Worm (Caenorhabditis elegans) whole organism, L3 larva: ENCODE measurements around the gene F47B8.8.

Source experiments
- R02D3.7 ChIP-seq: fragments of 150-350 bp; optimal IDR thresholded peaks from 2 replicates; lab custom pipeline; 2014; ENCODE audit warnings: missing biosample characterization, missing genetic modification characterization
- ZK546.5 ChIP-seq: sonication (generic microtip); optimal IDR thresholded peaks from 2 replicates; lab custom pipeline; 2017; ENCODE audit warnings: missing biosample characterization, missing genetic modification characterization
- aly-2 ChIP-seq: fragments of 150-350 bp; optimal IDR thresholded peaks from 2 replicates; lab custom pipeline; 2014; ENCODE audit warnings: missing biosample characterization, missing genetic modification characterization
- ama-1 ChIP-seq: fragments of 150-350 bp; optimal IDR thresholded peaks from 2 replicates; lab custom pipeline; 2018
- ceh-16 ChIP-seq: sonication (generic microtip); optimal IDR thresholded peaks from 2 replicates; lab custom pipeline; 2017; ENCODE audit warnings: missing biosample characterization, missing genetic modification characterization
- ceh-28 ChIP-seq: fragments of 150-350 bp; optimal IDR thresholded peaks from 2 replicates; lab custom pipeline; 2014; ENCODE audit warnings: missing biosample characterization, missing genetic modification reagents, missing genetic modification characterization
- ceh-82 ChIP-seq: fragments of 150-350 bp; optimal IDR thresholded peaks from 2 replicates; lab custom pipeline; 2014; ENCODE audit warnings: missing biosample characterization, missing genetic modification characterization
- ceh-9 ChIP-seq: sonication (generic microtip); optimal IDR thresholded peaks from 2 replicates; lab custom pipeline; 2018; ENCODE audit warnings: missing biosample characterization, missing genetic modification characterization
- daf-12 ChIP-seq: fragments of 150-350 bp; optimal IDR thresholded peaks from 2 replicates; lab custom pipeline; 2014; ENCODE audit warnings: missing biosample characterization, missing genetic modification reagents, missing genetic modification characterization
- egl-27 ChIP-seq: sonication (generic microtip); optimal IDR thresholded peaks from 4 replicates; lab custom pipeline; 2017; ENCODE audit warnings: missing biosample characterization, missing genetic modification reagents, missing genetic modification characterization
- egl-5 ChIP-seq: fragments of 150-350 bp; optimal IDR thresholded peaks from 2 replicates; lab custom pipeline; 2017; ENCODE audit warnings: missing biosample characterization, missing genetic modification reagents, missing genetic modification characterization, inconsistent platforms
- elt-1 ChIP-seq: fragments of 150-350 bp; optimal IDR thresholded peaks from 2 replicates; lab custom pipeline; 2014; ENCODE audit warnings: missing biosample characterization, missing genetic modification characterization
- elt-2 ChIP-seq: sonication (generic microtip); optimal IDR thresholded peaks from 2 replicates; lab custom pipeline; 2016; ENCODE audit warnings: missing genetic modification reagents, mild to moderate bottlenecking, missing genetic modification characterization, missing compliant biosample characterization
- elt-3 ChIP-seq, 3 experiments: fragments of 150-350 bp in 1 of 3; sonication (generic microtip) in 2 of 3; optimal IDR thresholded peaks; 2 replicates in 2 of 3; 4 replicates in 1 of 3; lab custom pipeline; 2014 to 2017; ENCODE audit warnings: missing biosample characterization in 3 of 3, missing genetic modification characterization in 3 of 3
- eor-1 ChIP-seq, 2 experiments: fragments of 150-350 bp; optimal IDR thresholded peaks; 2 replicates each; lab custom pipeline; 2014 to 2018; ENCODE audit warnings: missing biosample characterization in 2 of 2, missing genetic modification characterization in 2 of 2
- fkh-10 ChIP-seq: sonication (generic microtip); optimal IDR thresholded peaks from 2 replicates; lab custom pipeline; 2017; ENCODE audit warnings: missing biosample characterization, missing genetic modification reagents, missing genetic modification characterization
- fkh-2 ChIP-seq: fragments of 150-350 bp; optimal IDR thresholded peaks from 2 replicates; lab custom pipeline; 2014; ENCODE audit warnings: missing biosample characterization, missing genetic modification reagents, missing genetic modification characterization
- fos-1 ChIP-seq: fragments of 150-350 bp; optimal IDR thresholded peaks from 2 replicates; lab custom pipeline; 2014; ENCODE audit warnings: missing biosample characterization, missing genetic modification characterization
- hmg-11 ChIP-seq: sonication (generic microtip); optimal IDR thresholded peaks from 2 replicates; lab custom pipeline; 2016; ENCODE audit warnings: missing genetic modification characterization, missing compliant biosample characterization
- jun-1 ChIP-seq: fragments of 150-350 bp; optimal IDR thresholded peaks from 2 replicates; lab custom pipeline; 2014; ENCODE audit warnings: missing biosample characterization, missing genetic modification reagents, missing genetic modification characterization
- lin-15B ChIP-seq: fragments of 150-350 bp; optimal IDR thresholded peaks from 2 replicates; lab custom pipeline; 2014; ENCODE audit warnings: missing biosample characterization, missing genetic modification characterization
- lin-39 ChIP-seq: fragments of 150-350 bp; optimal IDR thresholded peaks from 2 replicates; lab custom pipeline; 2018; ENCODE audit warnings: missing biosample characterization, missing genetic modification reagents, missing genetic modification characterization
- lsy-12 ChIP-seq: sonication (generic microtip); optimal IDR thresholded peaks from 2 replicates; lab custom pipeline; 2016; ENCODE audit warnings: mild to moderate bottlenecking, missing genetic modification characterization, missing compliant biosample characterization
- mdl-1 ChIP-seq: fragments of 150-350 bp; optimal IDR thresholded peaks from 2 replicates; lab custom pipeline; 2014; ENCODE audit warnings: missing biosample characterization, missing genetic modification characterization
- mml-1 ChIP-seq: fragments of 150-350 bp; sonication (generic microtip); optimal IDR thresholded peaks from 3 replicates; lab custom pipeline; 2014; ENCODE audit warnings: missing biosample characterization, missing genetic modification characterization
- nfya-1 ChIP-seq: sonication (generic microtip); optimal IDR thresholded peaks from 2 replicates; lab custom pipeline; 2017; ENCODE audit warnings: missing genetic modification characterization, mild to moderate bottlenecking, missing compliant biosample characterization, antibody characterized with exemption, moderate library complexity; ENCODE audit not compliant: insufficient read depth
- nhr-11 ChIP-seq: fragments of 150-350 bp; optimal IDR thresholded peaks from 2 replicates; lab custom pipeline; 2014; ENCODE audit warnings: missing biosample characterization, missing genetic modification characterization
- nhr-12 ChIP-seq: fragments of 150-350 bp; optimal IDR thresholded peaks from 2 replicates; lab custom pipeline; 2014; ENCODE audit warnings: missing biosample characterization, missing genetic modification characterization
- nhr-23 ChIP-seq: fragments of 150-350 bp; optimal IDR thresholded peaks from 2 replicates; lab custom pipeline; 2014; ENCODE audit warnings: missing biosample characterization, missing genetic modification reagents, missing genetic modification characterization
- nhr-237 ChIP-seq: fragments of 150-350 bp; optimal IDR thresholded peaks from 2 replicates; lab custom pipeline; 2014; ENCODE audit warnings: missing biosample characterization, missing genetic modification characterization
- nhr-25 ChIP-seq: sonication (generic microtip); optimal IDR thresholded peaks from 2 replicates; lab custom pipeline; 2017; ENCODE audit warnings: missing biosample characterization, missing genetic modification characterization
- nhr-28 ChIP-seq: fragments of 150-350 bp; optimal IDR thresholded peaks from 2 replicates; lab custom pipeline; 2014; ENCODE audit warnings: missing biosample characterization, missing genetic modification characterization
- nhr-43 ChIP-seq: sonication (generic microtip); optimal IDR thresholded peaks from 2 replicates; lab custom pipeline; 2016; ENCODE audit warnings: mild to moderate bottlenecking, missing genetic modification characterization, missing compliant biosample characterization; ENCODE audit not compliant: poor library complexity, severe bottlenecking
- nhr-67 ChIP-seq: fragments of 150-350 bp; optimal IDR thresholded peaks from 2 replicates; lab custom pipeline; 2014; ENCODE audit warnings: missing biosample characterization, missing genetic modification characterization
- nhr-76 ChIP-seq: fragments of 150-350 bp; sonication (generic microtip); optimal IDR thresholded peaks from 5 replicates; lab custom pipeline; 2014; ENCODE audit warnings: missing biosample characterization, missing genetic modification characterization
- nhr-77 ChIP-seq: fragments of 150-350 bp; optimal IDR thresholded peaks from 2 replicates; lab custom pipeline; 2014; ENCODE audit warnings: missing biosample characterization, missing genetic modification characterization
- pha-4 ChIP-seq: fragments of 150-350 bp; optimal IDR thresholded peaks from 2 replicates; lab custom pipeline; 2014; ENCODE audit warnings: missing biosample characterization, missing genetic modification reagents, missing genetic modification characterization
- pqm-1 ChIP-seq: fragments of 150-350 bp; optimal IDR thresholded peaks from 2 replicates; lab custom pipeline; 2017; ENCODE audit warnings: missing biosample characterization, missing genetic modification characterization, inconsistent platforms
- sea-2 ChIP-seq: fragments of 150-350 bp; sonication (generic microtip); optimal IDR thresholded peaks from 4 replicates; lab custom pipeline; 2014; ENCODE audit warnings: missing biosample characterization, missing genetic modification reagents, missing genetic modification characterization
- skn-1 ChIP-seq: fragments of 150-350 bp; optimal IDR thresholded peaks from 2 replicates; lab custom pipeline; 2014; ENCODE audit warnings: missing biosample characterization, missing genetic modification characterization
- snpc-4 ChIP-seq: fragments of 150-350 bp; optimal IDR thresholded peaks from 2 replicates; lab custom pipeline; 2014; ENCODE audit warnings: missing biosample characterization, missing genetic modification characterization
- tbx-2 ChIP-seq: sonication (generic microtip); optimal IDR thresholded peaks from 2 replicates; lab custom pipeline; 2016; ENCODE audit warnings: mild to moderate bottlenecking, missing genetic modification characterization, missing compliant biosample characterization
- unc-39 ChIP-seq: sonication (generic microtip); optimal IDR thresholded peaks from 4 replicates; lab custom pipeline; 2017; ENCODE audit warnings: missing biosample characterization, missing genetic modification characterization
- unc-62 ChIP-seq: fragments of 150-350 bp; sonication (generic microtip); optimal IDR thresholded peaks from 4 replicates; lab custom pipeline; 2014; ENCODE audit warnings: missing biosample characterization, missing genetic modification reagents, missing genetic modification characterization
- zag-1 ChIP-seq: fragments of 150-350 bp; optimal IDR thresholded peaks from 2 replicates; lab custom pipeline; 2014; ENCODE audit warnings: missing biosample characterization, missing genetic modification characterization
- ztf-11 ChIP-seq: fragments of 150-350 bp; optimal IDR thresholded peaks from 2 replicates; lab custom pipeline; 2014; ENCODE audit warnings: missing biosample characterization, missing genetic modification characterization
- ztf-4 ChIP-seq: fragments of 150-350 bp; optimal IDR thresholded peaks from 2 replicates; lab custom pipeline; 2014; ENCODE audit warnings: missing biosample characterization, missing genetic modification characterization

F47B8.8 gene

DNA sequence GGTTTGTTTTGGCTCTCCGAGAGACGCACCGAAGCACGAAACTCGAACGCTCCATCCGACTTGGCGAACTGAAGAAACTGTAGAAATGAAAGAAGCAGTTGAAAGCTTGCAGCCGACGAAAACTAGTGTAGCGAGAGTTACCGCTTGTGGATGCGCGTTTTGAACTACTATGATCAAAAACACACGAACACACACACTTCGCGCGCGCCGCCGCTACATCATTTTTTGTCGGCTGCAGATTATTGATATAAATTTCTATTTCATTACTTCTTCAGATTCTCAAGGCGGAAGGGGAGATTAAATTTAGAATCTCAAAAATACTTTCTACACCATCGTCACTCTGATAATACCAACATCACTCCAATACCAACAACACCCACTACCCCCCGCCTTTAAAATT is 30.4 kb downstream of the F47B8.8 start:
- TF ChIP-seq nfya-1 = no peak
- TF ChIP-seq sea-2 (GFP tag; lab: Kevin White, UChicago) = no peak
- no peak for TF ChIP-seq pha-4 (tag; lab: Kevin White, UChicago)
- TF ChIP-seq daf-12 (tag; lab: Kevin White, UChicago) = no peak

DNA sequence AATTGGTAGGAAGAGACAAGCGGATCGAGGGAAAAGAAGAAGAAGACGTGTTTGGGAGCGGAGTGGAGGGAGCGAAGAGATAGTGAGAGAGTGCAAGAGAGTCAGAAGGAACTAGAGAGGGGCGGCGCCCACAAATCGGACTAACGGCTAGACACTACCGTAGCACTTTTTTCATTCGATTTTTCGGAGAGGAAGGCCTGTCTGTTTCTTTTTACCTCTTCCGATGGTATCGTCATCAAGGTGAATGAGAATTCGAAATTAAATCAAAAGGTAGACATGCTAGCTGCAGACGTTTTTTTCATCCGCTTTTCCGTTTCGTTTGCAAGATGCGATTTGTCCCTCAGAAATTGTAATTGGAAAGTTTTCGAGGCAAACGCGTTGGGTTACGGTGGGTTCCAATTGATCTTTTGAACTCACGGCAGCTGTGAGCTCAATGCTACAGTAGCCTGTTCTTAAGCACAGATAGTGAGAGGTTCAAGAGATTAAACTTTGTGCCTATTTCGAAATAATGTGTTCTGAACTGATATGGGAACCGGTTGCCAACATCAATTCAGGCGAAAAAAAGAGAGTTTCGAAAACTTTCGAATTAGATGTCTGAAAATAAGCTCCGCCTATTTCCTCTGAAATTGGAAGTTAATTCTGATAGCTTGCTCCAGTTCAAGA is 33.2 kb downstream of the F47B8.8 start:
- TF ChIP-seq elt-2 (tag; lab: Kevin White, UChicago) = no peak
- no peak for TF ChIP-seq R02D3.7 (tag; lab: Kevin White, UChicago)
- TF ChIP-seq nhr-237 (tag; lab: Kevin White, UChicago) = no peak
- TF ChIP-seq aly-2 (tag; lab: Kevin White, UChicago) = no peak
- no peak for TF ChIP-seq mdl-1 (tag; lab: Kevin White, UChicago)
- no peak for TF ChIP-seq jun-1 (tag; lab: Kevin White, UChicago)
- no peak for TF ChIP-seq unc-39
- TF ChIP-seq lin-15B (tag; lab: Kevin White, UChicago) = no peak
- TF ChIP-seq nhr-76 (tag; lab: Kevin White, UChicago) = no peak
- TF ChIP-seq nhr-25 (tag; lab: Kevin White, UChicago) = peak; percentile 88
- no peak for TF ChIP-seq pha-4 (tag; lab: Kevin White, UChicago)
- TF ChIP-seq skn-1 = no peak
- TF ChIP-seq ceh-16 (tag; lab: Kevin White, UChicago) = no peak
- no peak for TF ChIP-seq ceh-9 (tag; lab: Kevin White, UChicago)
- no peak for TF ChIP-seq eor-1 (tag; optimal IDR thresholded peaks at IDR 0.05; lab: Kevin White, UChicago)
- no peak for TF ChIP-seq fkh-10 (GFP tag; lab: Kevin White, UChicago)
- TF ChIP-seq nhr-43 = peak; percentile 46
- TF ChIP-seq elt-1 = no peak
- no peak for TF ChIP-seq nhr-67 (tag; lab: Kevin White, UChicago)
- TF ChIP-seq nhr-11 (tag; lab: Kevin White, UChicago) = no peak
- TF ChIP-seq ztf-4 (tag; lab: Kevin White, UChicago) = no peak
- no peak for TF ChIP-seq daf-12 (tag; lab: Kevin White, UChicago)
- no peak for TF ChIP-seq nhr-28 (tag; lab: Kevin White, UChicago)
- no peak for TF ChIP-seq fkh-2 (tag; lab: Kevin White, UChicago)
- TF ChIP-seq pqm-1 (tag; lab: Kevin White, UChicago) = no peak
- TF ChIP-seq ceh-82 (tag; lab: Kevin White, UChicago) = no peak
- no peak for TF ChIP-seq unc-62 (GFP tag; lab: Kevin White, UChicago)
- no peak for TF ChIP-seq sea-2 (GFP tag; lab: Kevin White, UChicago)
- TF ChIP-seq tbx-2 (tag; lab: Kevin White, UChicago) = no peak
- no peak for TF ChIP-seq nhr-12 (tag; lab: Kevin White, UChicago)
- TF ChIP-seq nhr-23 (tag; lab: Kevin White, UChicago) = peak; percentile 14
- no peak for TF ChIP-seq elt-3 (tag; optimal IDR thresholded peaks at IDR 0.05; lab: Kevin White, UChicago)
- TF ChIP-seq nhr-77 (tag; lab: Kevin White, UChicago) = no peak
- TF ChIP-seq ZK546.5 (tag; lab: Kevin White, UChicago) = no peak
- no peak for TF ChIP-seq ceh-28 (tag; lab: Kevin White, UChicago)
- peak; percentile 66 for TF ChIP-seq hmg-11 (tag; lab: Kevin White, UChicago)
- peak; percentile 29 for TF ChIP-seq lsy-12 (tag; lab: Kevin White, UChicago)
- TF ChIP-seq ztf-11 = peak; percentile 33
- TF ChIP-seq egl-5 = no peak
- TF ChIP-seq zag-1 (tag; lab: Kevin White, UChicago) = no peak
- TF ChIP-seq egl-27 (tag; lab: Kevin White, UChicago) = no peak
- no peak for TF ChIP-seq fos-1 (tag; lab: Kevin White, UChicago)
- TF ChIP-seq nfya-1 = peak; percentile 100
- TF ChIP-seq lin-39 (tag; lab: Kevin White, UChicago) = peak; percentile 47
- TF ChIP-seq mml-1 (tag; lab: Kevin White, UChicago) = no peak
- peak; percentile 35 for TF ChIP-seq ama-1
- no peak for TF ChIP-seq snpc-4 (tag; lab: Kevin White, UChicago)
